Worm (Caenorhabditis elegans): ENCODE measurements around the gene col-87.

The col-87 gene

ce11 chrII:14042836-14043604 lies 51.5 kb downstream of the col-87 start (continued):
- TF ChIP-seq tbx-9 (tag; optimal IDR thresholded peaks at IDR 0.05; ENCODE audit: borderline replicate concordance) (no peak), ceh-58 (GFP tag; IDR thresholded peaks at IDR 0.05) (no peak), ccch-3 (GFP tag; optimal IDR thresholded peaks at IDR 0.05) (no peak), snpc-1.1 (tag; optimal IDR thresholded peaks at IDR 0.05; ENCODE audit: insufficient read depth) (no peak), mel-28 (tag; optimal IDR thresholded peaks at IDR 0.05; ENCODE audit: borderline replicate concordance) (no peak), B0261.1 (tag; optimal IDR thresholded peaks at IDR 0.05) (no peak), F52B5.7 (tag; optimal IDR thresholded peaks at IDR 0.05) (no peak), F55B11.4 (tag; optimal IDR thresholded peaks at IDR 0.05; ENCODE audit: borderline replicate concordance, insufficient read depth) (no peak), ztf-25 (GFP tag; IDR thresholded peaks at IDR 0.05) (no peak)

- TF ChIP-seq F33H1.4 (GFP tag; IDR thresholded peaks at IDR 0.05) (no peak), lsy-27 (tag; optimal IDR thresholded peaks at IDR 0.05; ENCODE audit: borderline replicate concordance, insufficient read depth) (no peak), F37B4.10 (GFP tag; IDR thresholded peaks at IDR 0.05) (no peak), ceh-27 (GFP tag; optimal IDR thresholded peaks at IDR 0.05) (peak; percentile 61), lin-35 (GFP tag; optimal IDR thresholded peaks at IDR 0.05) (peak in 1 of 3 experiments; percentile 63), snpc-4 (GFP tag; optimal IDR thresholded peaks at IDR 0.05) (peak; percentile 25), snpc-4 (tag; optimal IDR thresholded peaks at IDR 0.05) (peak in 3 of 4 experiments; percentile 71 to 87 (median 85)), madf-3 (GFP tag; IDR thresholded peaks at IDR 0.05) (no peak), cebp-1 (GFP tag; IDR thresholded peaks at IDR 0.05) (peak; percentile 65; the same call in 1 of the 2 replicates), cebp-1 (tag; optimal IDR thresholded peaks at IDR 0.05) (peak; percentile 94), bed-1 (GFP tag; IDR thresholded peaks at IDR 0.05) (0 out of 2 replicates have a peak, but pooled peaks have one; percentile 7), snpc-1.3 (tag; optimal IDR thresholded peaks at IDR 0.05; ENCODE audit: insufficient read depth) (no peak), let-526 (GFP tag; IDR thresholded peaks at IDR 0.05) (peak; percentile 85; the same call in 1 of the 2 replicates), Y53G8AR.9 (GFP tag; conservative IDR thresholded peaks at IDR 0.05) (peak; percentile 71), F23B12.7 (tag; optimal IDR thresholded peaks at IDR 0.05; ENCODE audit: insufficient read depth) (peak; percentile 20), ama-1 (optimal IDR thresholded peaks at IDR 0.05) (no peak), ama-1 (GFP tag; optimal IDR thresholded peaks at IDR 0.05) (peak in 1 of 2 experiments; percentile 42), lin-40 (tag; optimal IDR thresholded peaks at IDR 0.05) (peak; percentile 95), rec-8 (tag; optimal IDR thresholded peaks at IDR 0.05) (no peak), lag-1 (GFP tag; IDR thresholded peaks at IDR 0.05) (0 out of 2 replicates have a peak, but pooled peaks have one; percentile 58), Y95B8A.8 (GFP tag; IDR thresholded peaks at IDR 0.05) (no peak), attf-5 (GFP tag; optimal IDR thresholded peaks at IDR 0.05) (peak; percentile 94), egl-18 (GFP tag; IDR thresholded peaks at IDR 0.05) (0 out of 2 replicates have a peak, but pooled peaks have one; percentile 74), tbp1 (GFP tag; optimal IDR thresholded peaks at IDR 0.05) (peak; percentile 59), nhr-90 (tag; optimal IDR thresholded peaks at IDR 0.05) (peak; percentile 74), nfya-1 (tag; optimal IDR thresholded peaks at IDR 0.05; ENCODE audit: borderline replicate concordance, insufficient read depth) (no peak), ceh-79 (tag; optimal IDR thresholded peaks at IDR 0.05) (peak; percentile 43), let-607 (tag; optimal IDR thresholded peaks at IDR 0.05) (peak; percentile 17 to 81), ZK185.1 (tag; optimal IDR thresholded peaks at IDR 0.05; ENCODE audit: poor library complexity, severe bottlenecking) (peak; percentile 50), ets-4 (GFP tag; optimal IDR thresholded peaks at IDR 0.05) (no peak), sdz-38 (tag; optimal IDR thresholded peaks at IDR 0.05) (no peak), mes-4 (tag; optimal IDR thresholded peaks at IDR 0.05) (no peak), egrh-3 (GFP tag; IDR thresholded peaks at IDR 0.05) (peak; percentile 82), bed-2 (GFP tag; IDR thresholded peaks at IDR 0.05) (peak; percentile 23; the same call in 1 of the 2 replicates)
Measured at ce11 chrII:14040204-14040842, 54.2 kb downstream of the col-87 start.
